Worm (Caenorhabditis elegans) whole organism, L3 larva: ENCODE results near the gene T19H12.3.

ENCODE experiments used
- ZK546.5 ChIP-seq: sonication (generic microtip); optimal IDR thresholded peaks from 2 replicates; lab custom pipeline; 2017; ENCODE audit warnings: missing biosample characterization, missing genetic modification characterization
- aly-2 ChIP-seq: fragments of 150-350 bp; optimal IDR thresholded peaks from 2 replicates; lab custom pipeline; 2014; ENCODE audit warnings: missing biosample characterization, missing genetic modification characterization
- ama-1 ChIP-seq: fragments of 150-350 bp; optimal IDR thresholded peaks from 2 replicates; lab custom pipeline; 2018
- ceh-28 ChIP-seq: fragments of 150-350 bp; optimal IDR thresholded peaks from 2 replicates; lab custom pipeline; 2014; ENCODE audit warnings: missing biosample characterization, missing genetic modification reagents, missing genetic modification characterization
- ceh-82 ChIP-seq: fragments of 150-350 bp; optimal IDR thresholded peaks from 2 replicates; lab custom pipeline; 2014; ENCODE audit warnings: missing biosample characterization, missing genetic modification characterization
- daf-12 ChIP-seq: fragments of 150-350 bp; optimal IDR thresholded peaks from 2 replicates; lab custom pipeline; 2014; ENCODE audit warnings: missing biosample characterization, missing genetic modification reagents, missing genetic modification characterization
- egl-27 ChIP-seq: sonication (generic microtip); optimal IDR thresholded peaks from 4 replicates; lab custom pipeline; 2017; ENCODE audit warnings: missing biosample characterization, missing genetic modification reagents, missing genetic modification characterization
- elt-1 ChIP-seq: fragments of 150-350 bp; optimal IDR thresholded peaks from 2 replicates; lab custom pipeline; 2014; ENCODE audit warnings: missing biosample characterization, missing genetic modification characterization
- elt-2 ChIP-seq: sonication (generic microtip); optimal IDR thresholded peaks from 2 replicates; lab custom pipeline; 2016; ENCODE audit warnings: missing genetic modification reagents, mild to moderate bottlenecking, missing genetic modification characterization, missing compliant biosample characterization
- elt-3 ChIP-seq, 3 experiments: fragments of 150-350 bp in 1 of 3; sonication (generic microtip) in 2 of 3; optimal IDR thresholded peaks; 2 replicates in 2 of 3; 4 replicates in 1 of 3; lab custom pipeline; 2014 to 2017; ENCODE audit warnings: missing biosample characterization in 3 of 3, missing genetic modification characterization in 3 of 3
- eor-1 ChIP-seq, 2 experiments: fragments of 150-350 bp; optimal IDR thresholded peaks; 2 replicates each; lab custom pipeline; 2014 to 2018; ENCODE audit warnings: missing biosample characterization in 2 of 2, missing genetic modification characterization in 2 of 2
- fkh-2 ChIP-seq: fragments of 150-350 bp; optimal IDR thresholded peaks from 2 replicates; lab custom pipeline; 2014; ENCODE audit warnings: missing biosample characterization, missing genetic modification reagents, missing genetic modification characterization
- fos-1 ChIP-seq: fragments of 150-350 bp; optimal IDR thresholded peaks from 2 replicates; lab custom pipeline; 2014; ENCODE audit warnings: missing biosample characterization, missing genetic modification characterization
- lin-39 ChIP-seq: fragments of 150-350 bp; optimal IDR thresholded peaks from 2 replicates; lab custom pipeline; 2018; ENCODE audit warnings: missing biosample characterization, missing genetic modification reagents, missing genetic modification characterization
- lsy-12 ChIP-seq: sonication (generic microtip); optimal IDR thresholded peaks from 2 replicates; lab custom pipeline; 2016; ENCODE audit warnings: mild to moderate bottlenecking, missing genetic modification characterization, missing compliant biosample characterization
- mdl-1 ChIP-seq: fragments of 150-350 bp; optimal IDR thresholded peaks from 2 replicates; lab custom pipeline; 2014; ENCODE audit warnings: missing biosample characterization, missing genetic modification characterization
- mml-1 ChIP-seq: fragments of 150-350 bp; sonication (generic microtip); optimal IDR thresholded peaks from 3 replicates; lab custom pipeline; 2014; ENCODE audit warnings: missing biosample characterization, missing genetic modification characterization
- nfya-1 ChIP-seq: sonication (generic microtip); optimal IDR thresholded peaks from 2 replicates; lab custom pipeline; 2017; ENCODE audit warnings: missing genetic modification characterization, mild to moderate bottlenecking, missing compliant biosample characterization, antibody characterized with exemption, moderate library complexity; ENCODE audit not compliant: insufficient read depth
- nhr-11 ChIP-seq: fragments of 150-350 bp; optimal IDR thresholded peaks from 2 replicates; lab custom pipeline; 2014; ENCODE audit warnings: missing biosample characterization, missing genetic modification characterization
- nhr-23 ChIP-seq: fragments of 150-350 bp; optimal IDR thresholded peaks from 2 replicates; lab custom pipeline; 2014; ENCODE audit warnings: missing biosample characterization, missing genetic modification reagents, missing genetic modification characterization
- nhr-25 ChIP-seq: sonication (generic microtip); optimal IDR thresholded peaks from 2 replicates; lab custom pipeline; 2017; ENCODE audit warnings: missing biosample characterization, missing genetic modification characterization
- nhr-28 ChIP-seq: fragments of 150-350 bp; optimal IDR thresholded peaks from 2 replicates; lab custom pipeline; 2014; ENCODE audit warnings: missing biosample characterization, missing genetic modification characterization
- nhr-43 ChIP-seq: sonication (generic microtip); optimal IDR thresholded peaks from 2 replicates; lab custom pipeline; 2016; ENCODE audit warnings: mild to moderate bottlenecking, missing genetic modification characterization, missing compliant biosample characterization; ENCODE audit not compliant: poor library complexity, severe bottlenecking
- nhr-67 ChIP-seq: fragments of 150-350 bp; optimal IDR thresholded peaks from 2 replicates; lab custom pipeline; 2014; ENCODE audit warnings: missing biosample characterization, missing genetic modification characterization
- nhr-76 ChIP-seq: fragments of 150-350 bp; sonication (generic microtip); optimal IDR thresholded peaks from 5 replicates; lab custom pipeline; 2014; ENCODE audit warnings: missing biosample characterization, missing genetic modification characterization
- pha-4 ChIP-seq: fragments of 150-350 bp; optimal IDR thresholded peaks from 2 replicates; lab custom pipeline; 2014; ENCODE audit warnings: missing biosample characterization, missing genetic modification reagents, missing genetic modification characterization
- pqm-1 ChIP-seq: fragments of 150-350 bp; optimal IDR thresholded peaks from 2 replicates; lab custom pipeline; 2017; ENCODE audit warnings: missing biosample characterization, missing genetic modification characterization, inconsistent platforms
- skn-1 ChIP-seq: fragments of 150-350 bp; optimal IDR thresholded peaks from 2 replicates; lab custom pipeline; 2014; ENCODE audit warnings: missing biosample characterization, missing genetic modification characterization
- snpc-4 ChIP-seq: fragments of 150-350 bp; optimal IDR thresholded peaks from 2 replicates; lab custom pipeline; 2014; ENCODE audit warnings: missing biosample characterization, missing genetic modification characterization
- tbx-2 ChIP-seq: sonication (generic microtip); optimal IDR thresholded peaks from 2 replicates; lab custom pipeline; 2016; ENCODE audit warnings: mild to moderate bottlenecking, missing genetic modification characterization, missing compliant biosample characterization
- unc-39 ChIP-seq: sonication (generic microtip); optimal IDR thresholded peaks from 4 replicates; lab custom pipeline; 2017; ENCODE audit warnings: missing biosample characterization, missing genetic modification characterization
- ztf-4 ChIP-seq: fragments of 150-350 bp; optimal IDR thresholded peaks from 2 replicates; lab custom pipeline; 2014; ENCODE audit warnings: missing biosample characterization, missing genetic modification characterization

Gene T19H12.3

DNA sequence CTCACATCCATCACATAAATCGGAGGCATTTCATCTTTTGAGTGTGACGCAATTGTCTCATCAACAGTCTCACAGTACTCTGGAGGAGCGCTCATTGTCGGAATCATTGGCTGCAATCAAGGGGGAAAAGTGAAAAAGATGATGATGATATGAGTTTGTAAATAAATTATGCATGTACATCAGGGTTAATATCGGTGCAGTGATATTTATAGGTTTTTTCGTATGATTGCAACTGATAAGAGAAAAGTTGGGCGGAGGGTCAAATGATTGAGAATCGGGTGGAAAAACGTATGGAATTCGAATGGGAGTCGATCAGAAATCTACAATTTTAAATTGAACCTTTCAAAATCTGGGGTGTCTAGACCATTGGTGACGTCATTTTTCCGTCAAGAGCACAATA lies 29.4 kb downstream of the T19H12.3 start, which contains the start of gene H23N18.6:
H23N18.6 (minus strand) TSS at position 201 of the 400 bp plus-strand sequence.
- TF ChIP-seq snpc-4 (no peak), elt-2 (tag; lab: Kevin White, UChicago) (peak; percentile 72), ceh-28 (tag; lab: Kevin White, UChicago) (no peak), pqm-1 (tag; lab: Kevin White, UChicago) (peak; percentile 26)
- TF ChIP-seq, all 47 proteins: peak for 2

DNA sequence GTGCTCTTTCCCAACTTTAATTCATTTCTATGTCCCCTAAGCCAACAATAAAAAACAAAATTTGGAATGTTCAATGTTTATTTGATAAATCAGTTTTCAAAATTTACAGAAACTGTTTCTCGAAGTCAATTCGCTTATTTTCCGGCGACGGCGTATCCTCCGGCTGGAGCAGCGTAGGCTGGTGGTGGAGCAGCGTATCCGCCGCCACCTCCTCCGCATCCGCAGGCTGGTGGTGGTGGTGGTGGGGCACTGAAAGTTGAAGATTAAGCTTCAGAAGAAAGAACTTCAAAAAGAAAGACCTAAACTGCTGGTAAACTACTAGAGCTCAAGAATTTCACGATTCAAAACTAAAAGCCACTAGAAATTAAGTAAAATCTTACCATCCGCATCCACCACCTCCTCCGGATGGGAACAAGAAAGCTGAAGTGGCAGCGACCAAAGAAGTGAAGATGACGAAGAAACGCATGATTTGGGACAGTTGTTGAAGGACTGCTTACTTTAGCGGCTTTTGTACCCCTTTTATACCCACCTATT lies 32.7 kb downstream of the T19H12.3 start, which contains the start of gene C02E7.7:
C02E7.7 (minus strand) TSS at position 484 of the 534 bp plus-strand sequence.
- no peak for TF ChIP-seq elt-2 (tag; lab: Kevin White, UChicago)
- TF ChIP-seq nhr-67 (tag; lab: Kevin White, UChicago): no peak
- TF ChIP-seq unc-39 (tag; lab: Kevin White, UChicago): no peak
- TF ChIP-seq nhr-11 (tag; lab: Kevin White, UChicago): no peak
- TF ChIP-seq aly-2 (tag; lab: Kevin White, UChicago): no peak
- no peak for TF ChIP-seq fos-1 (tag; lab: Kevin White, UChicago)
- TF ChIP-seq lin-39 (tag; lab: Kevin White, UChicago): no peak
- TF ChIP-seq ceh-28 (tag; lab: Kevin White, UChicago): no peak
- TF ChIP-seq lsy-12 (tag; lab: Kevin White, UChicago): no peak
- no peak for TF ChIP-seq ama-1 (lab: Kevin White, UChicago)
- TF ChIP-seq pqm-1 (tag; lab: Kevin White, UChicago): no peak
- no peak for TF ChIP-seq eor-1 (tag; optimal IDR thresholded peaks at IDR 0.05; lab: Kevin White, UChicago)
- no peak for TF ChIP-seq fkh-2 (tag; lab: Kevin White, UChicago)
- TF ChIP-seq nhr-76 (tag; lab: Kevin White, UChicago): no peak

DNA sequence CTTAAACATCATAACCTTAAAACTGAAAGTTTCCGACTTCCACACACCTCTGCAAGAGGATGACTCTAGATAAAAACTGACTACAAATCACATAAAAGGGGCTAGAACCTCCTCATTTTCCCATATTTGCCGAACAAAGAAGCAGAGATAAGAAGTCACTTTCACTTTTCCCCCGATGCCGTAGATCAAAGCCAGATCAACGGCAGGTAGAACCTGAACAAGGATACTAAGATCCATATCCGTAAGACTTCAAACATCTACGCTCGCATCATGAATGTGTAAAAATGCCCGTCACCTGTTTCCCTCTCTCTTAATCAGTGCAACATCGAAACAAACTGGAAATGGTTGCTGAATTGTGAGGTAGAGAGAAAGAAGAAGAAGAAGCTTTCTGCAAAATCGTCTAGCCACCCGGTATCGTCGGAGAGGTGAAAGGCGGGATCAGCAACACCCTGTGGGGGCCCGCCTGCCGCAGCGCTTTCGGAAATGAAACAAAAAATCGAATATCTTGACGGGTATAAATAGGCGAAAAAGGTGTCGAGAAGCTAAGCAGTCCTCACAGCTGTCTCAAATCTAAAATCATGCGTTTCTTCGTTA lies 33.3 kb downstream of the T19H12.3 start, which contains the start of gene C02E7.6:
C02E7.6 (plus strand) TSS at position 544 of the 594 bp plus-strand sequence.
- TF ChIP-seq elt-3 (tag; optimal IDR thresholded peaks at IDR 0.05; lab: Kevin White, UChicago) (peak in 1 of 3 experiments; percentile 22), nhr-43 (peak; percentile 92), pha-4 (tag; lab: Kevin White, UChicago) (no peak), ceh-28 (tag; lab: Kevin White, UChicago) (no peak), nhr-11 (tag; lab: Kevin White, UChicago) (no peak), mml-1 (tag; lab: Kevin White, UChicago) (no peak), elt-1 (peak; percentile 94), nhr-25 (tag; lab: Kevin White, UChicago) (peak; percentile 97), nhr-23 (tag; lab: Kevin White, UChicago) (peak; percentile 0), daf-12 (tag; lab: Kevin White, UChicago) (no peak), ztf-4 (tag; lab: Kevin White, UChicago) (no peak), mdl-1 (tag; lab: Kevin White, UChicago) (no peak), nfya-1 (tag; lab: Kevin White, UChicago) (peak; percentile 9)

DNA sequence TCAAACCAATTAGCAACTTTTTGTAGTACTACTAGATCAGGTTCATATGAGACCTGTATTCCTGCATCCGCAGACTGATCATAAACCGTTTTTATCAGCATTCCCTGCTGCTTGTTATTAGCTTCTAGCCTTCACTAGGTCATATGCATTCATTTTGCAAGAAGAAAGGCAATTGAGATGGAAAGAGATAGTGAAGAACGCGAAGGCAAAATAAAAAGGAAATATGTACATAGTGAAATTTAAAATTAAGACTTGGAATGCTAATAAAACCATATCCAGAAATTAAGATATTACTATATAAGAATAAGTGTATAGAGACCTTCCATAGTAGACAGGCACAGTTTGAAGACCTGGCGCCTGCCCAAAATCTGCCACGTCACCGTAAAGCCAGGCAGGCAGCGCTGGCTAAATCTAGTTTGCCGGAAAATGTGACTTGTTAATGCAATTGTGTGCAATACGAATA lies 35.2 kb downstream of the T19H12.3 start, which contains the start of the genes C02E7.8 and srh-23:
C02E7.8 (minus strand) TSS at position 101 of the 463 bp plus-strand sequence.
srh-23 (plus strand) TSS at position 413 of the 463 bp plus-strand sequence.
- no peak for TF ChIP-seq eor-1 (tag; optimal IDR thresholded peaks at IDR 0.05; lab: Kevin White, UChicago)
- TF ChIP-seq ztf-4 (tag; lab: Kevin White, UChicago): no peak
- no peak for TF ChIP-seq nhr-67 (tag; lab: Kevin White, UChicago)
- no peak for TF ChIP-seq ZK546.5 (tag; lab: Kevin White, UChicago)
- no peak for TF ChIP-seq elt-3 (tag; optimal IDR thresholded peaks at IDR 0.05; lab: Kevin White, UChicago)
- no peak for TF ChIP-seq skn-1 (tag; lab: Kevin White, UChicago)
- TF ChIP-seq ceh-82 (tag; lab: Kevin White, UChicago): no peak
- TF ChIP-seq nhr-43: no peak
- TF ChIP-seq daf-12 (tag; lab: Kevin White, UChicago): no peak
- no peak for TF ChIP-seq tbx-2 (tag; lab: Kevin White, UChicago)
- TF ChIP-seq egl-27 (tag; lab: Kevin White, UChicago): no peak
- TF ChIP-seq ama-1 (lab: Kevin White, UChicago): no peak
- TF ChIP-seq nhr-25 (tag; lab: Kevin White, UChicago): no peak
- no peak for TF ChIP-seq nhr-28
